Fruit fly (Drosophila melanogaster) whole organism, prepupa: ENCODE measurements around the gene niki.

Source experiments
- CG6276 ChIP-seq: fragments of 200-800 bp; sonication (Bioruptor generic); optimal IDR thresholded peaks from 2 replicates; lab custom pipeline; 2017; ENCODE audit warnings: missing biosample characterization, mild to moderate bottlenecking, missing genetic modification characterization
- fkh ChIP-seq: fragments of 200-800 bp; sonication (Bioruptor generic); optimal IDR thresholded peaks from 3 replicates; lab custom pipeline; 2017; ENCODE audit warnings: missing biosample characterization, mild to moderate bottlenecking, missing genetic modification characterization, moderate library complexity
- vri ChIP-seq: fragments of 200-800 bp; sonication (Bioruptor generic); optimal IDR thresholded peaks from 3 replicates; lab custom pipeline; 2016; ENCODE audit warnings: missing biosample characterization, mild to moderate bottlenecking, missing genetic modification characterization

DNA sequence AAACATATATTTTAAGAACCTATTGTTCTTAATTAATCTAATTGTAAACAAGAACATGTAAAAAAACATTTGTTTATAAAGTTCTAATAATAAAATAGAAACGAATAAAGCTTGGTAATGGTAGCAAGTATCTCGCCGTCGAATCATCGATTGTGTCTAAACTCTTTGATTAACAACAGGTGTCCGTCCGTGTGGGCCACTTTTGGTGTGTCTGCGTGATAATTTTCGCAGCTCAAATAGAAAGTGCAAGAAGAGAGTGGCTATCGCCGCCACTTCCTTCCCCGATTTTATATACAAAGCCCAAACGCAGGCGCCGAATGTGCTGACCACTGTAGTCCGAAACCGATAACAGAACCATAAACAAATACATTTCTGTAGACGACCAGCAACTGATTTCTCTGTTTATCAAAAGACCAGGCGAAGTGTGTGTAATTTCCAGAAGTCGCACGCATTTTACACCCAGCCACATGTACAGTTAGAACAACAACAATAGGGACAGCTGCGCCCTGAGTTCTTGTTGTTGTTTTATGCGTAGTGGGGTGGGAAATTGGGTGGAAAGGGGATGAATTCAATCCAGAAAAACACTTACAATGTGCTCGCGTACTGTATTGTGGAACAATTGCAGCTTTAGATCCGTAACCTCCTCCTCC is 12.3 kb downstream of the niki start:
- TF ChIP-seq vri (no peak), CG6276 (GFP tag; lab: Kevin White, UChicago) (no peak), fkh (GFP tag; lab: Kevin White, UChicago) (peak; percentile 55)
